Worm (Caenorhabditis elegans): Measurements from ENCODE around the gene vhp-1.

DNA sequence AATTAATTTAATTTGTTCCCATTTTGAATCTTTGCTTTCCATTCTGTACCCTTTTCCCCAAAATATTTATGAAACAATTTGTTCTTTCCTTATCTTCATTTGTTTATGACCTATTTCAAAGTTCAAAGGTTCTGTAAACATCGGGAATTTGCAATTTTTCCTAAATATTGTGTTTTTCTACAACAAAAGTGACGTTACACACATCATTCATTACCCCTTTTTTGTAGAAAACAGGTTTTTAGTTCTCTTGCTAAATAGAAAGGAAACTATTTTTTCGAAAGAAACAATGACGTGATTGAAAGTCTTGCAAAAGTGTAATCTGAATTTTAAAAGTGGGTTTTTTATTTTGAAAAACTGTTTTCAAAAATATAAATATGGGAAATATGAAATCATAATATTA, 1.6 kb downstream of the vhp-1 start:
- TF ChIP-seq hmg-4 (GFP tag; optimal IDR thresholded peaks at IDR 0.05), result no peak
- TF ChIP-seq sea-1 (GFP tag; conservative IDR thresholded peaks at IDR 0.05), result no peak
- TF ChIP-seq pes-1 (GFP tag; IDR thresholded peaks at IDR 0.05), result no peak

Measured in whole organism, early embryonic.